Fruit fly (Drosophila melanogaster) whole organism, pupa: ENCODE measurements around the gene Cpr72Ea.

Source experiments
- CG10348 ChIP-seq: fragments of 200-800 bp; sonication (Bioruptor generic); IDR thresholded peaks from 2 replicates; pipeline ENCODE4 v1.3.6; 2022; ENCODE audit warnings: missing biosample characterization, missing genetic modification characterization
- CG12605 ChIP-seq: fragments of 200-800 bp; sonication (Bioruptor generic); IDR thresholded peaks from 2 replicates; pipeline ENCODE4 v1.3.6; 2022; ENCODE audit warnings: missing biosample characterization, missing genetic modification characterization
- CG13204 ChIP-seq: fragments of 200-800 bp; sonication (Bioruptor generic); optimal IDR thresholded peaks from 2 replicates; lab custom pipeline; 2018; ENCODE audit warnings: missing biosample characterization, mild to moderate bottlenecking, missing genetic modification characterization, moderate library complexity
- CG14655 ChIP-seq: fragments of 200-800 bp; sonication (Bioruptor generic); optimal IDR thresholded peaks from 3 replicates; lab custom pipeline; 2017; ENCODE audit warnings: mild to moderate bottlenecking, missing biosample characterization, missing genetic modification reagents, missing genetic modification characterization
- CG15710 ChIP-seq: fragments of 200-800 bp; sonication (Bioruptor generic); optimal IDR thresholded peaks from 2 replicates; lab custom pipeline; 2018; ENCODE audit warnings: missing biosample characterization, mild to moderate bottlenecking, missing genetic modification characterization, moderate library complexity
- CG17806 ChIP-seq: fragments of 200-800 bp; sonication (Bioruptor generic); optimal IDR thresholded peaks from 2 replicates; lab custom pipeline; 2018; ENCODE audit warnings: missing biosample characterization, mild to moderate bottlenecking, missing genetic modification characterization, moderate library complexity
- CG32121 ChIP-seq: fragments of 200-800 bp; sonication (Bioruptor generic); IDR thresholded peaks from 2 replicates; pipeline ENCODE4 v1.3.6; 2022; ENCODE audit warnings: missing biosample characterization, missing genetic modification characterization
- CG34367 ChIP-seq: fragments of 200-800 bp; sonication (Bioruptor generic); optimal IDR thresholded peaks from 2 replicates; lab custom pipeline; 2018; ENCODE audit warnings: missing biosample characterization, mild to moderate bottlenecking, missing genetic modification characterization
- CG4496 ChIP-seq: fragments of 200-800 bp; sonication (Bioruptor generic); IDR thresholded peaks from 3 replicates; pipeline ENCODE4 v1.3.6; 2022; ENCODE audit warnings: missing biosample characterization, missing genetic modification characterization
- CG8159 ChIP-seq: fragments of 200-800 bp; sonication (Bioruptor generic); optimal IDR thresholded peaks from 3 replicates; lab custom pipeline; 2018; ENCODE audit warnings: missing biosample characterization, mild to moderate bottlenecking, missing genetic modification characterization, moderate library complexity
- CG8301 ChIP-seq: fragments of 200-800 bp; sonication (Bioruptor generic); optimal IDR thresholded peaks from 2 replicates; lab custom pipeline; 2018; ENCODE audit warnings: missing biosample characterization, mild to moderate bottlenecking, missing genetic modification characterization
- CG9948 ChIP-seq: fragments of 200-800 bp; sonication (Bioruptor generic); optimal IDR thresholded peaks from 2 replicates; lab custom pipeline; 2018; ENCODE audit warnings: missing biosample characterization, mild to moderate bottlenecking, missing genetic modification characterization, moderate library complexity
- D1 ChIP-seq: fragments of 200-800 bp; sonication (Bioruptor generic); optimal IDR thresholded peaks from 2 replicates; lab custom pipeline; 2018; ENCODE audit warnings: missing biosample characterization, mild to moderate bottlenecking, missing genetic modification characterization, moderate library complexity
- EcR ChIP-seq: fragments of 200-800 bp; sonication (Bioruptor generic); optimal IDR thresholded peaks from 3 replicates; lab custom pipeline; 2019; ENCODE audit warnings: missing biosample characterization, missing genetic modification characterization, mild to moderate bottlenecking, moderate library complexity, missing genetic modification reagents
- Ets98B ChIP-seq: fragments of 200-800 bp; sonication (Bioruptor generic); IDR thresholded peaks from 2 replicates; pipeline ENCODE4 v1.3.6; 2022; ENCODE audit warnings: missing biosample characterization, missing genetic modification characterization
- Pif1A ChIP-seq: fragments of 200-800 bp; sonication (Bioruptor generic); optimal IDR thresholded peaks from 3 replicates; lab custom pipeline; 2016; ENCODE audit warnings: missing biosample characterization, missing genetic modification characterization
- Pif1B ChIP-seq: fragments of 200-800 bp; sonication (Bioruptor generic); optimal IDR thresholded peaks from 3 replicates; lab custom pipeline; 2016; ENCODE audit warnings: missing biosample characterization, missing genetic modification characterization
- Snoo ChIP-seq: fragments of 200-800 bp; sonication (Bioruptor generic); optimal IDR thresholded peaks from 3 replicates; lab custom pipeline; 2017; ENCODE audit warnings: missing biosample characterization, mild to moderate bottlenecking, missing genetic modification characterization, inconsistent platforms
- fd96Ca ChIP-seq: fragments of 200-800 bp; sonication (Bioruptor generic); IDR thresholded peaks from 3 replicates; pipeline ENCODE4 v1.3.6; 2022; ENCODE audit warnings: missing biosample characterization, missing genetic modification characterization
- gl ChIP-seq: fragments of 200-800 bp; sonication (Bioruptor generic); optimal IDR thresholded peaks from 2 replicates; lab custom pipeline; 2018; ENCODE audit warnings: missing biosample characterization, mild to moderate bottlenecking, missing genetic modification characterization
- rn ChIP-seq: fragments of 200-800 bp; sonication (Bioruptor generic); IDR thresholded peaks from 2 replicates; pipeline ENCODE4 v1.3.6; 2022; ENCODE audit warnings: missing biosample characterization, missing genetic modification characterization

Gene Cpr72Ea

DNA sequence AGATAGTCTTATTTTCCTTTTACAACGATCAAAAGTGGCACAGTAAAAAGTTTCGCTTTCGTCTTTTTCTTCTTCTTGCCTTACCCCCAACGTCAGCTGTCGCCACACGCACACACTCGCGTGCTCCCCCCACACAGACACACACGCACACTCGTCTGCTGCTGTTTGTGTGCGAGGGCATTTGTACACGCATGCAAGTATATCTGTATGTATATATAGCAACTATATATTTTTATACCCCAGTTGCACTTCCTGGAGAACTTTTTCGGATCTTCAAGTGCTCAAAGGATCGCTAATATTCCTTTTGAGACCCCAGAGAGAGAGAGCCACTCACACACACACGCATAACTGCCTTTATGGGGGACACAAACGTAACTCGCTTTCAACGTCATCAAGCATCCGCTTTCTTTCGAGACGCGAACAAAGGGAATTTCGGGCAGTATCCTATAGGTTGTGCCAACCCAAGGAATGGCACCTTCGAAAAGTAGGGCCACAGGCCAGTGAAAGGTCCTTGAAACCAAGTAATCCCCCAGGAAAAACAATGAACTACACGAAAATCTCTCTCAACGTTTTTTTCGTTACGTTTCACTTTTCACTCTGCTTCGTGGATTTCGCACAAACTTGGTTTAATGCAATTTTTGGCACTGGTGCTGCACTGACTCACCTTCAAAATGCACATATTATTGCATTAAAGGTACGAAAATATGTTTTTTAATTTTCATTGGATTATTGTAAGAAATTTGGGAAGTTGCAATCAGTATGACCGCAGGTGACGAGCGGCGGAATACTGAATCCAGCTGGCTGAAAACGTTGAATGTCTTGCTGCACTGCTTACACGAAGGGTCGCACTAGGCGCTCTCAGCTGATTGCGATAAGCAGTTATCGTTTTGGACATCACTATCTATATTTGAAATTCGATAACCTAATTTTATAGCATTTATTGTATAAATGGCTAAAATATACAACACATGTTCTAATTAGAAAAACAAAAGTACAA lies 15.7 kb downstream of the Cpr72Ea start, which contains the start of gene roq:
Gene roq, minus strand, starts transcription at position 799 of the 997 bp plus-strand sequence.
- TF ChIP-seq EcR = peak; percentile 29
- peak; percentile 16; the same call in 1 of the 2 replicates for TF ChIP-seq CG12605 (GFP tag; lab: Robert Waterston, UW)
- no peak for TF ChIP-seq fd96Ca
- TF ChIP-seq gl (tag; lab: Kevin White, UChicago) = peak; percentile 11
- TF ChIP-seq, all 21 proteins: peak for 3

DNA sequence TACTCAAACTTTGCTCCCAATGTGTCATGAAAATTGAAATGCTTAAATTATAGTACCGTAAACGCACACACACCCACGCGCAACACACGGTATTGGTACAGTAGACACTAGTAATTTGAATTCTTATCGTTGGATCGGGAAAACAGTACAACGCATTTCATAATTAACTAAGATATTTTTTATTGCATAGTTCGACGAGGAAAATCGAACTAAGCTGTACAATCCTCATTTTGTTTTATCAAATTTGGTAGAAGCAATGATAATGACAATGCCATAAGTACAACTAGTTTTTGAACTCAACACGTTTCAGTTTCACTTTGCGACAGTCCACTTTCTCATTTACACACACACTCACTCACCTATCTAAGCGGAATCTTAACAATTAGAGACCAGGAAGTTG lies 18.4 kb downstream of the Cpr72Ea start:
- peak; percentile 21 for TF ChIP-seq CG8301
- no peak for TF ChIP-seq CG8159 (tag; lab: Kevin White, UChicago)

DNA sequence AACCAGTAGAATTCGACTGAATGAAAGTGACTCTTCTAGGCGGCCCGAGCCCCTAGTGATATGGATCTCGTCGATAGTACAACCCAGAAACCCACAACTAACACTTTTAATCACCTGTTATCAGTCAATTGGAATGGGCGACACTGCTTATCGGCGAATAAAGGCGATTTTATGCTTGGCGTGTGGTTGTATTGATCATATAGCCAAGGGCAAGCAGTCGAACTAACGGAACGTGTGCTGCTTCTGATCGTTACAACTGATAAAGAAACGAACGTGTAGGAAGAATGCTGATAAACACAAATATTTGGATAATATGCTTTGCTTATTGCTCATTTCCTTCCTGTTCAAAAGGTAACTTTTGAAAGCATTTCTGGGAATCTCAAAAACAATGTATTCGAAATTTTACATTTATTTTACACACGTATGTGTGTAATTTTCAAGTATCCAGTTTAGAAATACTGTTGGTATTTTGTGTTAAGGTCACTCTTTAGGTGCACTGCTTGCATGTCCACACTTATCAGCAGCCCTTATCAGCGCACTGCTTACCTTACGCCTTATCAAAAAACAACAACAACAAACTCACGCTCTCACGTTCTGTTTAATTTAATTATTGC lies 18.9 kb downstream of the Cpr72Ea start, which contains the start of gene Agpat4:
Gene Agpat4, minus strand, starts transcription at position 387 of the 614 bp plus-strand sequence.
- TF ChIP-seq EcR (no peak), CG13204 (no peak), CG8301 (no peak), CG10348 (no peak), Snoo (tag; lab: Kevin White, UChicago) (no peak), CG17806 (tag; lab: Kevin White, UChicago) (no peak), CG8159 (tag; lab: Kevin White, UChicago) (no peak)
- TF ChIP-seq, all 21 proteins: peak for 0

DNA sequence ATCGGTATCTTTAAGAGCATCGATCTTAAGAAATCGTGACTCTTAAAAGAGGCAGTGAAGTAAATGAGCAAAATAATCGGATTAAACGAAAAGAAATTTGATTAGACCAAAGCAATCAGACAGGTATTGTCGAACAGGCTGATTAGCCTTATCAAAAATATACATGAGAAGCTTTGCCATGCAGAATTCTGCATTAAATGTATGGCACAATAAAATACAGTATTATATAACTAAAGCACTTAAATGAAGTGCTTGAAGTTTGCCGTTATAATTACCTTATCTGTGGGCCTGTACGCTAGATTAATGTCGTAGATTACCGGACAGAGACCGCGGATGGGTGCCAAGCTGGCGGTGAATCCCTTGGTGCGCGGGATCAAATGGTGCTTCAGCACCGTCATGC lies 20.7 kb downstream of the Cpr72Ea start:
- TF ChIP-seq CG8159 (tag; lab: Kevin White, UChicago) (no peak), Pif1A (GFP tag; lab: Kevin White, UChicago) (no peak), CG12605 (GFP tag; lab: Robert Waterston, UW) (no peak), Snoo (tag; lab: Kevin White, UChicago) (no peak), CG9948 (tag; lab: Kevin White, UChicago) (no peak), CG14655 (no peak)

DNA sequence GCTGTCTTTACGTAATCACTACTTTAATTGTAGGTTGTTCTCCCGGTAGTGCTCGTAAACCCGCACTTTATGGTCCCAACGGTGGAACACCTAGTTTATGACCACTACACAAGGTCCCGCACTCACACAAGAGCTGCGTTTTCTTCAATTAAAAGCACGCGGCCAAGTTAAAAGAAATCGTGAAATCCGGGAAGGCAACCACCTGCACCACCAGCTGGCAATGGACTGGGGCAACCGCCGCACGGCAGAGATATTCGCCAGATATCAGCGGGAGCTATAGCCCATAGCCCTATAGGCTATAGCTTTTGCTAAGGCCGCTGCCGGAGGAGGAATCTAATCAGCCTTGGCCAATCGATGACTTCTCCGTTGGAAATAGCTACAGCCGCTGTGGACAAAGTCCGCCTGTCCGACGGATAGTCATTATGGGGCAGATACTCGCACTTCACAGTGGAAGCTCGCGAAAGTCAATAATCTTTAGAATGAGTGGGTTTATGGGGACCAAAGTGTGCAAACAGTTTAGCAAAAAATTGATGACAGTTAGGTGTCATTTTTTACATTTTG lies 21.8 kb downstream of the Cpr72Ea start:
- peak; percentile 12 for TF ChIP-seq CG8301
- TF ChIP-seq CG34367 (tag; lab: Kevin White, UChicago) = no peak
- TF ChIP-seq gl (tag; lab: Kevin White, UChicago) = peak; percentile 18
- no peak for TF ChIP-seq CG15710 (tag; lab: Kevin White, UChicago)
- TF ChIP-seq Pif1B = no peak
- TF ChIP-seq CG8159 (tag; lab: Kevin White, UChicago) = no peak
- TF ChIP-seq CG12605 (GFP tag; lab: Robert Waterston, UW) = peak; percentile 37; the same call in 1 of the 2 replicates
- no peak for TF ChIP-seq Pif1A (GFP tag; lab: Kevin White, UChicago)
- TF ChIP-seq CG9948 (tag; lab: Kevin White, UChicago) = no peak
- TF ChIP-seq D1 = no peak
- peak; percentile 41; the same call in 1 of the 3 replicates for TF ChIP-seq CG4496 (GFP tag; lab: Robert Waterston, UW)
- no peak for TF ChIP-seq CG10348
- no peak for TF ChIP-seq CG32121 (GFP tag; lab: Robert Waterston, UW)
- TF ChIP-seq fd96Ca = peak; percentile 40; the same call in 1 of the 3 replicates
- no peak for TF ChIP-seq Snoo (tag; lab: Kevin White, UChicago)
- 0 out of 2 replicates have a peak, but pooled peaks have one; percentile 32 for TF ChIP-seq Ets98B (GFP tag; lab: Robert Waterston, UW)

DNA sequence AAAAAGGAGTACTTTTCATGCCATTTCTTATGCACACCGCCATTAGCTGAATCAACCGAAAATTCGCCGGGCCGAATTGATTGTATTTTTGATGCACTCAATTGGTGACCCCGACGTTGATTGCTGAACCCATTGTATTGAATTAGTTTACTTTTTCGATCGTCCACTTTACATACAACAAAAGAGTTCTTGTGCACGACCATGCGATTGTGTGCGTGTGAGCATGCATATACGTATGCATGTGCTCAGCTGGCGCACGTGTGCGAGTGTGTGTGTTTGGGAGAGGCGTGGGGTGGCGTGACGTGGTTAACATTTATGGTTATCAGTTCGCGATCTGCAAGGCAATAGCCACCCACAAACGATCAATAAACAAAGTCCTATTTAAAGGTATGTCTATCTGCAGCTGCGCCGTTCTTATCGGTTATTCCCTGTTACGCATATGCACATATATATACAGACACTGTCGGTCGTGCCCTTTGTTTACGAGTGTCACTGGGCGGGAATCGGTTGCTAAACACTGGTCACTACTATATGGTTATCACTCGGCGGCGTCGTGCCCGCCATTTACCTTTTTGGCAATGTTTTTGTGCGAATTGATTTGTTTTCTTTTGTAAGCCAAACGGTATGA lies 23.0 kb downstream of the Cpr72Ea start:
- TF ChIP-seq EcR (peak; percentile 93), Snoo (tag; lab: Kevin White, UChicago) (no peak), Pif1A (GFP tag; lab: Kevin White, UChicago) (peak; percentile 43), rn (GFP tag; lab: Robert Waterston, UW) (no peak), CG14655 (no peak), CG12605 (GFP tag; lab: Robert Waterston, UW) (0 out of 2 replicates have a peak, but pooled peaks have one; percentile 14), CG15710 (tag; lab: Kevin White, UChicago) (no peak), CG4496 (GFP tag; lab: Robert Waterston, UW) (0 out of 3 replicates have a peak, but pooled peaks have one; percentile 52), CG8159 (tag; lab: Kevin White, UChicago) (no peak), Pif1B (no peak), gl (tag; lab: Kevin White, UChicago) (no peak), CG8301 (no peak)
